Worm (Caenorhabditis elegans): ENCODE data around the gene K04C2.3.

- TF ChIP-seq lin-1 (GFP tag; IDR thresholded peaks at IDR 0.05) = no peak
- TF ChIP-seq arid-1 (GFP tag; conservative IDR thresholded peaks at IDR 0.05) = no peak
- TF ChIP-seq lin-13 (GFP tag; optimal IDR thresholded peaks at IDR 0.05) = no peak
- TF ChIP-seq fkh-10 (GFP tag; optimal IDR thresholded peaks at IDR 0.05) = no peak
- no peak for TF ChIP-seq dmd-8 (GFP tag; IDR thresholded peaks at IDR 0.05)
- TF ChIP-seq unc-39 (tag; optimal IDR thresholded peaks at IDR 0.05) = no peak
- TF ChIP-seq lim-7 (GFP tag; IDR thresholded peaks at IDR 0.05) = no peak
- TF ChIP-seq lsy-2 (tag; optimal IDR thresholded peaks at IDR 0.05) = no peak
- no peak for TF ChIP-seq ZK546.5 (tag; optimal IDR thresholded peaks at IDR 0.05)
These were observed 24.2 kb upstream of the K04C2.3 start, which contains the start of gene dhhc-5 for ce11 chrIII:6848654-6849204.
